Worm (Caenorhabditis elegans): Measurements from ENCODE around the gene nob-1.

DNA sequence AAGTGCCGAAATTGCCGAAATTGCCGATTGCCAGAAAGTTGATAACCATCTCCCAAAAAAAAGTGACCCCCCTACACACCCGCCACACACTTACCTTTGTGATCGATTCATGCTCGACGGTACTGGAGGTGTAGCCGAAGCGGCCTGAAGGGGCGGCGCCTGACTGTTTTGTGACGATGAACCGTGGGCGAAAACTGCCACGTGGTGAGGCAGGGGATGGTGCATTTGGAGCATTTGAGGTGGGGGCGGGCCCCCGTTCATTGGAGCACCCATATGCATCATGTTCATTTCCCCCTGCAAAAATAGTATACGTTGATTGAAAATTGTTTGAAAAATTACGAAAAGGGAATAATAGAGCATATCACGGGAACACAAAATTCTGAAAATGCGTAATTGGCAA, 45.9 kb upstream of the nob-1 start, which contains the start of gene Y75B8A.6:
- TF ChIP-seq ctbp-1 (GFP tag; IDR thresholded peaks at IDR 0.05) = no peak
- no peak for TF ChIP-seq zag-1 (tag; optimal IDR thresholded peaks at IDR 0.05)
- no peak for TF ChIP-seq F44E2.7 (GFP tag; IDR thresholded peaks at IDR 0.05)
- TF ChIP-seq nhr-42 (GFP tag; IDR thresholded peaks at IDR 0.05) = no peak
- TF ChIP-seq sdz-12 (GFP tag; optimal IDR thresholded peaks at IDR 0.05) = no peak
- TF ChIP-seq jun-1 (tag; optimal IDR thresholded peaks at IDR 0.05) = no peak
- TF ChIP-seq ceh-44 (GFP tag; IDR thresholded peaks at IDR 0.05) = no peak
- no peak for TF ChIP-seq F10B5.3 (tag; optimal IDR thresholded peaks at IDR 0.05)
- TF ChIP-seq lsy-2 (tag; optimal IDR thresholded peaks at IDR 0.05) = no peak
